Fruit fly (Drosophila melanogaster) whole organism, pupa: ENCODE data around the gene CG31515.

Source experiments
- CG10348 ChIP-seq: fragments of 200-800 bp; sonication (Bioruptor generic); IDR thresholded peaks from 2 replicates; pipeline ENCODE4 v1.3.6; 2022; ENCODE audit warnings: missing biosample characterization, missing genetic modification characterization
- CG12605 ChIP-seq: fragments of 200-800 bp; sonication (Bioruptor generic); IDR thresholded peaks from 2 replicates; pipeline ENCODE4 v1.3.6; 2022; ENCODE audit warnings: missing biosample characterization, missing genetic modification characterization
- CG13204 ChIP-seq: fragments of 200-800 bp; sonication (Bioruptor generic); optimal IDR thresholded peaks from 2 replicates; lab custom pipeline; 2018; ENCODE audit warnings: missing biosample characterization, mild to moderate bottlenecking, missing genetic modification characterization, moderate library complexity
- CG14655 ChIP-seq: fragments of 200-800 bp; sonication (Bioruptor generic); optimal IDR thresholded peaks from 3 replicates; lab custom pipeline; 2017; ENCODE audit warnings: mild to moderate bottlenecking, missing biosample characterization, missing genetic modification reagents, missing genetic modification characterization
- CG15710 ChIP-seq: fragments of 200-800 bp; sonication (Bioruptor generic); optimal IDR thresholded peaks from 2 replicates; lab custom pipeline; 2018; ENCODE audit warnings: missing biosample characterization, mild to moderate bottlenecking, missing genetic modification characterization, moderate library complexity
- CG17806 ChIP-seq: fragments of 200-800 bp; sonication (Bioruptor generic); optimal IDR thresholded peaks from 2 replicates; lab custom pipeline; 2018; ENCODE audit warnings: missing biosample characterization, mild to moderate bottlenecking, missing genetic modification characterization, moderate library complexity
- CG32121 ChIP-seq: fragments of 200-800 bp; sonication (Bioruptor generic); IDR thresholded peaks from 2 replicates; pipeline ENCODE4 v1.3.6; 2022; ENCODE audit warnings: missing biosample characterization, missing genetic modification characterization
- CG34367 ChIP-seq: fragments of 200-800 bp; sonication (Bioruptor generic); optimal IDR thresholded peaks from 2 replicates; lab custom pipeline; 2018; ENCODE audit warnings: missing biosample characterization, mild to moderate bottlenecking, missing genetic modification characterization
- CG4496 ChIP-seq: fragments of 200-800 bp; sonication (Bioruptor generic); IDR thresholded peaks from 3 replicates; pipeline ENCODE4 v1.3.6; 2022; ENCODE audit warnings: missing biosample characterization, missing genetic modification characterization
- CG8159 ChIP-seq: fragments of 200-800 bp; sonication (Bioruptor generic); optimal IDR thresholded peaks from 3 replicates; lab custom pipeline; 2018; ENCODE audit warnings: missing biosample characterization, mild to moderate bottlenecking, missing genetic modification characterization, moderate library complexity
- CG8301 ChIP-seq: fragments of 200-800 bp; sonication (Bioruptor generic); optimal IDR thresholded peaks from 2 replicates; lab custom pipeline; 2018; ENCODE audit warnings: missing biosample characterization, mild to moderate bottlenecking, missing genetic modification characterization
- CG9948 ChIP-seq: fragments of 200-800 bp; sonication (Bioruptor generic); optimal IDR thresholded peaks from 2 replicates; lab custom pipeline; 2018; ENCODE audit warnings: missing biosample characterization, mild to moderate bottlenecking, missing genetic modification characterization, moderate library complexity
- D1 ChIP-seq: fragments of 200-800 bp; sonication (Bioruptor generic); optimal IDR thresholded peaks from 2 replicates; lab custom pipeline; 2018; ENCODE audit warnings: missing biosample characterization, mild to moderate bottlenecking, missing genetic modification characterization, moderate library complexity
- EcR ChIP-seq: fragments of 200-800 bp; sonication (Bioruptor generic); optimal IDR thresholded peaks from 3 replicates; lab custom pipeline; 2019; ENCODE audit warnings: missing biosample characterization, missing genetic modification characterization, mild to moderate bottlenecking, moderate library complexity, missing genetic modification reagents
- Ets98B ChIP-seq: fragments of 200-800 bp; sonication (Bioruptor generic); IDR thresholded peaks from 2 replicates; pipeline ENCODE4 v1.3.6; 2022; ENCODE audit warnings: missing biosample characterization, missing genetic modification characterization
- Pif1A ChIP-seq: fragments of 200-800 bp; sonication (Bioruptor generic); optimal IDR thresholded peaks from 3 replicates; lab custom pipeline; 2016; ENCODE audit warnings: missing biosample characterization, missing genetic modification characterization
- Pif1B ChIP-seq: fragments of 200-800 bp; sonication (Bioruptor generic); optimal IDR thresholded peaks from 3 replicates; lab custom pipeline; 2016; ENCODE audit warnings: missing biosample characterization, missing genetic modification characterization
- Snoo ChIP-seq: fragments of 200-800 bp; sonication (Bioruptor generic); optimal IDR thresholded peaks from 3 replicates; lab custom pipeline; 2017; ENCODE audit warnings: missing biosample characterization, mild to moderate bottlenecking, missing genetic modification characterization, inconsistent platforms
- fd96Ca ChIP-seq: fragments of 200-800 bp; sonication (Bioruptor generic); IDR thresholded peaks from 3 replicates; pipeline ENCODE4 v1.3.6; 2022; ENCODE audit warnings: missing biosample characterization, missing genetic modification characterization
- gl ChIP-seq: fragments of 200-800 bp; sonication (Bioruptor generic); optimal IDR thresholded peaks from 2 replicates; lab custom pipeline; 2018; ENCODE audit warnings: missing biosample characterization, mild to moderate bottlenecking, missing genetic modification characterization
- rn ChIP-seq: fragments of 200-800 bp; sonication (Bioruptor generic); IDR thresholded peaks from 2 replicates; pipeline ENCODE4 v1.3.6; 2022; ENCODE audit warnings: missing biosample characterization, missing genetic modification characterization

CG31515 gene

DNA sequence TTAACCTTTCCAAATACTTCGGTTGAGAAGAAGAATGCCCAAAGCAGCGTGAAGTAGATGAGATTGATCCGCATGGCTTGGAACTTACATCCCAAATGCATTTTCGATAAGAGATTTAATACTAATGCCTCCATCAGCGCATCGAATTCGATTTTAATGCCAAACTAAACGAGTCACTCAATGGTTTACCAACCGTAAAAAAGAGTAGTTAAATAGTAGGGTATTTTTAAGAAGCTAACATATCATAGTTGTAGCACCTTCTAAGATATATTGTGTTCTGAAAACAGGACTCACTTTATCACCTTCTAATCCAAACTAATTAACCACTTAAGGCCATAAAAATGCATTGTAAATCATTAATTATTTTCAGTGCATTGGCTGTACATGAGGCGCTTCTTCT is at the start of gene CG31515:
CG31515 (minus strand) TSS at position 101 of the 400 bp plus-strand sequence.
- TF ChIP-seq CG8301 (tag; lab: Kevin White, UChicago) = no peak
- TF ChIP-seq CG12605 (GFP tag; lab: Robert Waterston, UW) = no peak
- TF ChIP-seq fd96Ca (GFP tag; lab: Robert Waterston, UW) = no peak

DNA sequence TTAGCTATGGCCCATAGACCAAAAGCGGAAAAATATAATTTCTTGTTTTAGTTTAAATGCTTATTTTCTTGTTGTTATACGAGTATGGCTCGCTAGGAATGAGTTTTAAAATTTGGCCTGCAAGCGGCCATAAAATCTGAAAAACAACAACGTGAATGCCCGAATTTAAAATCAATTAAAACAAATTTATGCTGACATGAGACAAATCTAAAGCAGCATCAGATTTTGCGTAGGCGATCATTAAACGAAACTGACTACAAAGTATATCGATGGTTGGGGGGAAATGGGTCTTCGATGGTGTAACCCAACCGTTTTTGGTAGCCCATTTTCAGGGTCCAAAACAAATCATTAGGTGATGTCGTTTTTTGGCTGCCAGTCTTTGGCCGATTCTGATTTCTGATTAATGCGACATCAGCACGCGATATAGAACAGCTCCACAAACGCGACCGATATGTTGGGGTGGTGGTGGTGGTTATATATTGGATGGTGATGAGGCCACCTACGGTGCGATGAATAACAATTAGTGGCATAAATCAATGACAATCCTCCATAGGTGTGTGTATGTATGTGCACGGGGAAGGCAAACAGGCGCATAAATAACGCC is 49.6 kb upstream of the CG31515 start:
- TF ChIP-seq CG34367 (no peak), rn (no peak), CG15710 (no peak), CG9948 (tag; lab: Kevin White, UChicago) (no peak), CG17806 (tag; lab: Kevin White, UChicago) (no peak), CG8159 (tag; lab: Kevin White, UChicago) (no peak), EcR (GFP tag; lab: Kevin White, UChicago) (no peak), gl (tag; lab: Kevin White, UChicago) (no peak), CG12605 (GFP tag; lab: Robert Waterston, UW) (no peak), CG14655 (no peak), CG32121 (GFP tag; lab: Robert Waterston, UW) (no peak), Ets98B (no peak), Pif1A (GFP tag; lab: Kevin White, UChicago) (no peak), fd96Ca (GFP tag; lab: Robert Waterston, UW) (no peak), Snoo (tag; lab: Kevin White, UChicago) (no peak), CG4496 (GFP tag; lab: Robert Waterston, UW) (no peak), CG13204 (no peak), D1 (no peak), CG8301 (tag; lab: Kevin White, UChicago) (no peak)

DNA sequence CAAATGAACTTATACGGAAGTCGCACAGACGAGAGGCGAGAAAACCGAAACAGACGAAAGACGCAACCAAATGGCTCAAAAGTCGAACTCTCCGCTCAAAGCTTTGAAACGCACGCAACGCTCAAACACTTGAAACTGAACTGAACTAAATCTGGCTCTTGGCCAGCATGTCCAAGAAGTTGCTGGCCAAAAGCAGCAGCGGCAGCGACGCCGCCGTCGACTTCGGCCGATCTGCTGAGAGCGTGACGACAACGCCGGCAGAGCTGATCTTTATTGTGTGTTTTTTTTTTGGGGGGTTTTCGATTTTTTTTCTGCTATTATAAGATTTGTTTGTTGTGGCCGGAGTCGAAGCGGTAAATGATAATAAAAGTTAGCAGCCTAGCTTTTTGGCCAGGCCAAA is 42.7 kb upstream of the CG31515 start:
- no peak for TF ChIP-seq CG32121 (GFP tag; lab: Robert Waterston, UW)
- no peak for TF ChIP-seq Pif1A (GFP tag; lab: Kevin White, UChicago)
- TF ChIP-seq Ets98B = no peak
- TF ChIP-seq CG8301 (tag; lab: Kevin White, UChicago) = no peak
- TF ChIP-seq Pif1B (GFP tag; lab: Kevin White, UChicago) = no peak
- no peak for TF ChIP-seq CG12605 (GFP tag; lab: Robert Waterston, UW)
- no peak for TF ChIP-seq gl (tag; lab: Kevin White, UChicago)
- TF ChIP-seq rn = no peak
- TF ChIP-seq CG15710 = no peak
- TF ChIP-seq CG17806 (tag; lab: Kevin White, UChicago) = no peak
- TF ChIP-seq EcR (GFP tag; lab: Kevin White, UChicago) = no peak
- TF ChIP-seq Snoo (tag; lab: Kevin White, UChicago) = no peak
- TF ChIP-seq CG13204 = no peak
- no peak for TF ChIP-seq CG10348 (GFP tag; lab: Robert Waterston, UW)
- no peak for TF ChIP-seq CG4496 (GFP tag; lab: Robert Waterston, UW)

DNA sequence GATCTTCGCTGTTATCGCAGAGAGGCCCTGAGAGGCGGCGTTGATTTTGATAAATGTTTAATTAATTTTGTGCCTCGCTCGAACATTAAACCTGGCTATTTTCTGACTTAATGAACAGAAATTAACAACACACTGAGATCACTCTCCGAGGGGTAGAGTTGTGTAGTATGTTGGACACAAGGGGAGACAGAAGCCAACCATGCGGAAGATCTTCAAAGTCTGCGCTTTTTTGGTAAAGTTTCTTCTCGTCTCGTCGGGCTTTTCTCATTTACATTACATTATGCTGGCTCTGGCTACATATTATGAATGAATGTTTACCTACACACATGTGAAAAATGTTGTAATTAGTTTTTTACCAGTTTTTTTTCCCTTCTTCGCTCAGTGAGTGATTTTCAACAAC is 37.2 kb upstream of the CG31515 start, which contains the start of gene CG43694:
CG43694 (minus strand) TSS at position 101 of the 400 bp plus-strand sequence.
- TF ChIP-seq CG10348 (GFP tag; lab: Robert Waterston, UW) (no peak), Snoo (tag; lab: Kevin White, UChicago) (no peak), EcR (GFP tag; lab: Kevin White, UChicago) (no peak), CG32121 (GFP tag; lab: Robert Waterston, UW) (no peak)

DNA sequence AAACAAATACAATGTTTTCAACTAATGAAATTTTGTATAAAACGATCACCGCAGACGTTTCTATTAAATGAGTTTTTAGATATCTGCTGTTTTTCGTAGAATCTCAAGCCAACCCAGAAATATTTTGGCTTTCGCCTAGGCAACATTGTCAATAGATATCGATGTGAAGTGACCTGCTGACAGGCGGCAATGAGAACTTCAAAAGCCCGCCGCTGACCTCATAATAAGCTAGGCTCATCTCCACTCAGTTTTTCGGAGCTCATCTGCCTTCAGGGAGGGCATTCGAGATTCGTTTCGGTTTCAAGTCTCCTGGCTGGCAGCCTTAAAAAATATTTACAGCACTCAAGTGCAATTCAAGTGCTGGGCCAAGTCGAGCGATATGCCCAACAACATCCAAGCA is 36.4 kb upstream of the CG31515 start:
- peak; percentile 9 for TF ChIP-seq Snoo (tag; lab: Kevin White, UChicago)
- TF ChIP-seq CG17806 (tag; lab: Kevin White, UChicago) = no peak

DNA sequence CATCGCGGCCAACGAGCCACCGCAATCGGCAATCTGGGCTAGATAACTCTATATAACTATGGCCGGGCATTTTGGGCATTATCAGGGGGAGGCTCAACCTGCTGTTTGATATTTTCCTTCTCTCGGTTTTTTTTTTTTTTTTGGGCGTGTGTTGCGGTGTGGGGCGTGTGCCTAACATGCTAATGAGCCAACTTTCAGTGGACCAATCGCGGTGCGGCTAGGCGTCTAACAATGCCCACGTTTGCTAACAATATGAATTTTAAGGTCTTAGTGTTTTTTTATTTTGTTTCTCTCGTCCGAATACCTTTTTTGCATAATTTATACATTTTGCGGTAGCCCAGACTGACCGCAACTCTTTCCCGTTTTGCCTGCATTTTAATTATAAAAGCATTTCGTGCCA is 33.2 kb upstream of the CG31515 start:
- TF ChIP-seq CG32121 (GFP tag; lab: Robert Waterston, UW) (no peak), CG34367 (no peak), CG8159 (tag; lab: Kevin White, UChicago) (no peak), CG12605 (GFP tag; lab: Robert Waterston, UW) (no peak), Pif1A (GFP tag; lab: Kevin White, UChicago) (no peak), Pif1B (GFP tag; lab: Kevin White, UChicago) (no peak), CG10348 (GFP tag; lab: Robert Waterston, UW) (no peak), rn (no peak), CG15710 (no peak), CG17806 (tag; lab: Kevin White, UChicago) (no peak), CG8301 (tag; lab: Kevin White, UChicago) (no peak), CG9948 (tag; lab: Kevin White, UChicago) (no peak), CG13204 (no peak), EcR (GFP tag; lab: Kevin White, UChicago) (no peak), fd96Ca (GFP tag; lab: Robert Waterston, UW) (no peak), Ets98B (no peak), Snoo (tag; lab: Kevin White, UChicago) (no peak), CG14655 (no peak)

DNA sequence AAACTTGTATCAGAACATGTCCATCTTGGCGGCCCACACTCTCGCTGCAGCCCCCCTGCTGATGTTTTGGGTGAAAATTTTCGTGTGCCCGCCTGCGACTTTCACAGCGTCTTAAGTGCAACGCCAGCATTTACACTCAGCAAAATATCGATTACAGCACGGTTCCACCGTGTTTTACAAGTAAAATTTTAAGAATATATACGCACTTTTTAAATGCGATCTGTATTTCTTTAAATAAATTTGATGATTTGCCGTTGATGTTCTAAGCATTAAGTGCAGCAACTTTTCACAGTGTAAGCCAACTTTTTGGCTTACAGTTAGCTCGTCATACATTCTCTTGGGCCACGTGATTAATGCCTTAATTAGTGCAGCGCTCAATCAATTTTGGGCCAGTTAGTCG is 29.0 kb upstream of the CG31515 start:
- peak; percentile 39 for TF ChIP-seq CG8301 (tag; lab: Kevin White, UChicago)
- peak; percentile 29 for TF ChIP-seq Ets98B
- no peak for TF ChIP-seq CG8159 (tag; lab: Kevin White, UChicago)
- peak; percentile 30 for TF ChIP-seq CG14655
- 0 out of 3 replicates have a peak, but pooled peaks have one; percentile 36 for TF ChIP-seq CG4496 (GFP tag; lab: Robert Waterston, UW)
- TF ChIP-seq fd96Ca (GFP tag; lab: Robert Waterston, UW) = peak; percentile 52; the same call in 1 of the 3 replicates
- no peak for TF ChIP-seq CG17806 (tag; lab: Kevin White, UChicago)
- TF ChIP-seq CG13204 = no peak
